Worm (Caenorhabditis elegans): Measurements from ENCODE around the gene smg-4.

The smg-4 gene

ce11 chrV:9777645-9778044 lies at the start of gene smg-4:
smg-4 (minus strand) TSS chrV:9777745.
- TF ChIP-seq ceh-24 (tag; optimal IDR thresholded peaks at IDR 0.05) (no peak), pha-4 (tag; optimal IDR thresholded peaks at IDR 0.05) (no peak), ceh-22 (tag; optimal IDR thresholded peaks at IDR 0.05) (no peak), hlh-30 (tag; optimal IDR thresholded peaks at IDR 0.05; ENCODE audit: insufficient read depth) (no peak), ceh-6 (GFP tag; optimal IDR thresholded peaks at IDR 0.05) (no peak), ttx-3 (tag; optimal IDR thresholded peaks at IDR 0.05) (no peak), syd-9 (tag; optimal IDR thresholded peaks at IDR 0.05) (no peak), ceh-34 (tag; optimal IDR thresholded peaks at IDR 0.05) (no peak), K02D7.2 (tag; optimal IDR thresholded peaks at IDR 0.05) (no peak), nfya-1 (tag; optimal IDR thresholded peaks at IDR 0.05) (no peak), ets-4 (tag; optimal IDR thresholded peaks at IDR 0.05) (no peak)

ce11 chrV:9824149-9824548 lies 46.6 kb upstream of the smg-4 start, which contains the start of gene str-2:
str-2 (minus strand) TSS chrV:9824249.
- TF ChIP-seq elt-4 (tag; optimal IDR thresholded peaks at IDR 0.05) = no peak
- no peak for TF ChIP-seq ceh-6 (GFP tag; optimal IDR thresholded peaks at IDR 0.05)
- no peak for TF ChIP-seq dve-1 (tag; optimal IDR thresholded peaks at IDR 0.05)
- no peak for TF ChIP-seq elt-2 (tag; optimal IDR thresholded peaks at IDR 0.05)
- no peak for TF ChIP-seq ceh-48 (tag; optimal IDR thresholded peaks at IDR 0.05)
- no peak for TF ChIP-seq sdc-2 (tag; optimal IDR thresholded peaks at IDR 0.05)
- no peak for TF ChIP-seq C38D4.7 (GFP tag; optimal IDR thresholded peaks at IDR 0.05)
- TF ChIP-seq ceh-31 (tag; optimal IDR thresholded peaks at IDR 0.05) = no peak
- TF ChIP-seq hlh-15 (tag; optimal IDR thresholded peaks at IDR 0.05) = no peak

- TF ChIP-seq hlh-6 (tag; optimal IDR thresholded peaks at IDR 0.05) (no peak), ceh-6 (GFP tag; optimal IDR thresholded peaks at IDR 0.05) (no peak), rnt-1 (tag; optimal IDR thresholded peaks at IDR 0.05) (no peak), hlh-15 (tag; optimal IDR thresholded peaks at IDR 0.05) (no peak), F13H6.1 (tag; optimal IDR thresholded peaks at IDR 0.05) (no peak), ceh-34 (tag; optimal IDR thresholded peaks at IDR 0.05) (no peak), ceh-22 (tag; optimal IDR thresholded peaks at IDR 0.05) (no peak), ttx-3 (tag; optimal IDR thresholded peaks at IDR 0.05) (no peak), pag-3 (tag; optimal IDR thresholded peaks at IDR 0.05; ENCODE audit: borderline replicate concordance) (no peak), C38D4.7 (GFP tag; optimal IDR thresholded peaks at IDR 0.05) (no peak), unc-3 (GFP tag; conservative IDR thresholded peaks at IDR 0.05) (no peak), unc-3 (tag; optimal IDR thresholded peaks at IDR 0.05) (no peak), unc-42 (tag; optimal IDR thresholded peaks at IDR 0.05) (no peak), fax-1 (tag; optimal IDR thresholded peaks at IDR 0.05) (no peak), fkh-10 (GFP tag; optimal IDR thresholded peaks at IDR 0.05) (no peak), ceh-18 (tag; optimal IDR thresholded peaks at IDR 0.05) (no peak)
Observed at ce11 chrV:9821724-9822123, 44.2 kb upstream of the smg-4 start, which contains the start of gene str-193. str-193 (minus strand) TSS chrV:9821824.

ce11 chrV:9816390-9816789 lies 38.8 kb upstream of the smg-4 start, which contains the start of gene sru-31:
sru-31 (plus strand) TSS chrV:9816690.
- TF ChIP-seq nfya-1 (tag; optimal IDR thresholded peaks at IDR 0.05) (no peak), K02D7.2 (tag; optimal IDR thresholded peaks at IDR 0.05) (no peak), dmd-4 (tag; optimal IDR thresholded peaks at IDR 0.05; ENCODE audit: borderline replicate concordance) (no peak), C08G9.2 (tag; optimal IDR thresholded peaks at IDR 0.05) (no peak), hlh-30 (tag; optimal IDR thresholded peaks at IDR 0.05; ENCODE audit: insufficient read depth) (no peak), ama-1 (optimal IDR thresholded peaks at IDR 0.05) (no peak)

ce11 chrV:9813527-9813926 lies 36.0 kb upstream of the smg-4 start, which contains the start of gene sru-30:
sru-30 (plus strand) TSS chrV:9813827.
- no peak for TF ChIP-seq ceh-48 (tag; optimal IDR thresholded peaks at IDR 0.05)
- no peak for TF ChIP-seq syd-9 (tag; optimal IDR thresholded peaks at IDR 0.05)
- TF ChIP-seq ceh-30 (tag; optimal IDR thresholded peaks at IDR 0.05) = no peak
- no peak for TF ChIP-seq ceh-24 (tag; optimal IDR thresholded peaks at IDR 0.05)
- no peak for TF ChIP-seq unc-55 (GFP tag; optimal IDR thresholded peaks at IDR 0.05)
- no peak for TF ChIP-seq tbx-2 (tag; optimal IDR thresholded peaks at IDR 0.05)
- TF ChIP-seq ceh-14 (tag; optimal IDR thresholded peaks at IDR 0.05) = no peak
- no peak for TF ChIP-seq hlh-30 (tag; optimal IDR thresholded peaks at IDR 0.05; ENCODE audit: insufficient read depth)
- no peak for TF ChIP-seq lin-11 (tag; optimal IDR thresholded peaks at IDR 0.05)
- TF ChIP-seq madf-2 (tag; optimal IDR thresholded peaks at IDR 0.05) = no peak
